Fruit fly (Drosophila melanogaster) whole organism, embryonic: Measurements from ENCODE around the gene Dok.

ENCODE experiments used
- Aef1 ChIP-seq: fragments of 200-800 bp; sonication (Bioruptor generic); IDR thresholded peaks from 3 replicates; pipeline ENCODE4 v1.3.6; 2022; ENCODE audit warnings: missing biosample characterization, missing genetic modification characterization
- Antp ChIP-seq: fragments of 200-800 bp; sonication (Bioruptor generic); optimal IDR thresholded peaks from 3 replicates; lab custom pipeline; 2016; ENCODE audit warnings: missing biosample characterization, missing genetic modification characterization
- Atf-2 ChIP-seq: fragments of 200-800 bp; sonication (Bioruptor generic); optimal IDR thresholded peaks from 2 replicates; lab custom pipeline; 2016; ENCODE audit warnings: missing biosample characterization, missing genetic modification characterization
- Bgb ChIP-seq: fragments of 200-800 bp; sonication (Bioruptor generic); IDR thresholded peaks from 2 replicates; pipeline ENCODE4 v1.3.6; 2022; ENCODE audit warnings: missing biosample characterization, missing genetic modification characterization; ENCODE audit not compliant: partially characterized antibody
- Bteb2 ChIP-seq: fragments of 200-800 bp; sonication (Bioruptor generic); optimal IDR thresholded peaks from 2 replicates; lab custom pipeline; 2016; ENCODE audit warnings: missing biosample characterization, missing genetic modification characterization
- C15 ChIP-seq: fragments of 200-800 bp; sonication (Bioruptor generic); IDR thresholded peaks from 3 replicates; pipeline ENCODE4 v1.3.6; 2022; ENCODE audit warnings: missing biosample characterization, missing genetic modification characterization
- CG10366 ChIP-seq: fragments of 200-800 bp; sonication (Bioruptor generic); IDR thresholded peaks from 2 replicates; pipeline ENCODE4 v1.3.6; 2022; ENCODE audit warnings: missing biosample characterization, missing genetic modification characterization
- CG11398 ChIP-seq: fragments of 200-800 bp; sonication (Bioruptor generic); optimal IDR thresholded peaks from 2 replicates; lab custom pipeline; 2016; ENCODE audit warnings: missing biosample characterization, missing genetic modification characterization
- CG11504 ChIP-seq: fragments of 200-800 bp; sonication (Bioruptor generic); optimal IDR thresholded peaks from 3 replicates; lab custom pipeline; 2019; ENCODE audit warnings: missing biosample characterization, mild to moderate bottlenecking, missing genetic modification characterization, moderate library complexity
- CG12744 ChIP-seq: fragments of 200-800 bp; sonication (Bioruptor generic); optimal IDR thresholded peaks from 2 replicates; lab custom pipeline; 2016; ENCODE audit warnings: missing biosample characterization, missing genetic modification characterization
- CG13296 ChIP-seq: fragments of 200-800 bp; sonication (Bioruptor generic); optimal IDR thresholded peaks from 3 replicates; lab custom pipeline; 2018; ENCODE audit warnings: missing biosample characterization, mild to moderate bottlenecking, missing genetic modification characterization
- CG14050 ChIP-seq: fragments of 200-800 bp; sonication (Bioruptor generic); IDR thresholded peaks from 3 replicates; pipeline ENCODE4 v1.3.6; 2022; ENCODE audit warnings: missing biosample characterization, missing genetic modification characterization
- CG14965 ChIP-seq: fragments of 200-800 bp; sonication (Bioruptor generic); optimal IDR thresholded peaks from 2 replicates; lab custom pipeline; 2016; ENCODE audit warnings: missing biosample characterization, missing genetic modification characterization, borderline replicate concordance
- CG15514 ChIP-seq: fragments of 200-800 bp; sonication (Bioruptor generic); optimal IDR thresholded peaks from 3 replicates; lab custom pipeline; 2017; ENCODE audit warnings: missing biosample characterization, missing genetic modification characterization, mild to moderate bottlenecking, moderate library complexity, missing genetic modification reagents
- CG15601 ChIP-seq: fragments of 200-800 bp; sonication (Bioruptor generic); optimal IDR thresholded peaks from 3 replicates; lab custom pipeline; 2019; ENCODE audit warnings: missing biosample characterization, mild to moderate bottlenecking, missing genetic modification characterization, moderate library complexity
- CG16779 ChIP-seq: fragments of 200-800 bp; sonication (Bioruptor generic); IDR thresholded peaks from 2 replicates; pipeline ENCODE4 v1.3.6; 2022; ENCODE audit warnings: missing biosample characterization, missing genetic modification characterization
- CG16813 ChIP-seq: fragments of 200-800 bp; sonication (Bioruptor generic); IDR thresholded peaks from 3 replicates; pipeline ENCODE4 v1.3.6; 2022; ENCODE audit warnings: missing biosample characterization, missing genetic modification characterization; ENCODE audit not compliant: partially characterized antibody
- CG2129 ChIP-seq: fragments of 200-800 bp; sonication (Bioruptor generic); IDR thresholded peaks from 2 replicates; pipeline ENCODE4 v1.3.6; 2022; ENCODE audit warnings: missing biosample characterization, missing genetic modification characterization; ENCODE audit not compliant: partially characterized antibody
- CG34224 ChIP-seq: fragments of 200-800 bp; sonication (Bioruptor generic); IDR thresholded peaks from 3 replicates; pipeline ENCODE4 v1.3.6; 2022; ENCODE audit warnings: missing biosample characterization, missing genetic modification characterization; ENCODE audit not compliant: partially characterized antibody
- CG4404 ChIP-seq: fragments of 200-800 bp; sonication (Bioruptor generic); IDR thresholded peaks from 2 replicates; pipeline ENCODE4 v1.3.6; 2022; ENCODE audit warnings: missing biosample characterization, missing genetic modification characterization
- CG4854 ChIP-seq: fragments of 200-800 bp; sonication (Bioruptor generic); optimal IDR thresholded peaks from 2 replicates; lab custom pipeline; 2016; ENCODE audit warnings: missing biosample characterization, missing genetic modification characterization, inconsistent platforms
- CG6765 ChIP-seq: fragments of 200-800 bp; sonication (Bioruptor generic); optimal IDR thresholded peaks from 3 replicates; lab custom pipeline; 2017; ENCODE audit warnings: missing biosample characterization, mild to moderate bottlenecking, missing genetic modification characterization
- CG8765 ChIP-seq: fragments of 200-800 bp; sonication (Bioruptor generic); IDR thresholded peaks from 2 replicates; pipeline ENCODE4 v1.3.6; 2022; ENCODE audit warnings: missing biosample characterization, missing genetic modification characterization
- H15 ChIP-seq: fragments of 200-800 bp; sonication (Bioruptor generic); IDR thresholded peaks from 3 replicates; pipeline ENCODE4 v1.3.6; 2022; ENCODE audit warnings: missing biosample characterization, missing genetic modification characterization
- HLH54F ChIP-seq: fragments of 200-800 bp; sonication (Bioruptor generic); optimal IDR thresholded peaks from 3 replicates; lab custom pipeline; 2016; ENCODE audit warnings: missing biosample characterization, missing genetic modification characterization
- Hsf ChIP-seq: fragments of 200-800 bp; sonication (Bioruptor generic); optimal IDR thresholded peaks from 3 replicates; lab custom pipeline; 2016; ENCODE audit warnings: missing biosample characterization, missing genetic modification characterization
- Lim3 ChIP-seq: fragments of 200-800 bp; sonication (Bioruptor generic); IDR thresholded peaks from 2 replicates; pipeline ENCODE4 v1.3.6; 2022; ENCODE audit warnings: missing biosample characterization, missing genetic modification characterization
- Med ChIP-seq: fragments of 200-800 bp; sonication (Bioruptor generic); peaks from one replicate; lab custom pipeline; 2016; ENCODE audit warnings: missing biosample characterization, missing genetic modification characterization, mild to moderate bottlenecking, inconsistent platforms, moderate library complexity
- Mrtf ChIP-seq: fragments of 200-800 bp; sonication (Bioruptor generic); IDR thresholded peaks from 3 replicates; pipeline ENCODE4 v1.3.6; 2022; ENCODE audit warnings: missing biosample characterization, missing genetic modification characterization
- Side ChIP-seq: fragments of 200-800 bp; sonication (Bioruptor generic); optimal IDR thresholded peaks from 2 replicates; lab custom pipeline; 2016; ENCODE audit warnings: missing biosample characterization, missing genetic modification characterization
- Stat92E ChIP-seq, 3 experiments: fragments of >200 bp in 2 of 3; fragments of 200-800 bp in 1 of 3; sonication (Bioruptor generic) in 1 of 3; optimal IDR thresholded peaks; 2 replicates each; lab custom pipeline; 2017 to 2019; ENCODE audit warnings: missing biosample characterization in 3 of 3, missing genetic modification characterization in 3 of 3, mild to moderate bottlenecking in 1 of 3, moderate library complexity in 1 of 3
- bbx ChIP-seq: fragments of 200-800 bp; sonication (Bioruptor generic); IDR thresholded peaks from 2 replicates; pipeline ENCODE4 v1.3.6; 2022; ENCODE audit warnings: missing biosample characterization, missing genetic modification characterization; ENCODE audit not compliant: partially characterized antibody
- da ChIP-seq: fragments of 200-800 bp; sonication (Bioruptor generic); optimal IDR thresholded peaks from 2 replicates; lab custom pipeline; 2016; ENCODE audit warnings: missing biosample characterization, missing genetic modification characterization
- en ChIP-seq: fragments of 200-800 bp; sonication (Bioruptor generic); optimal IDR thresholded peaks from 2 replicates; lab custom pipeline; 2016; ENCODE audit warnings: missing biosample characterization, missing genetic modification characterization
- fru ChIP-seq: fragments of >200 bp; optimal IDR thresholded peaks from 2 replicates; lab custom pipeline; 2017
- ken ChIP-seq: fragments of 200-800 bp; sonication (Bioruptor generic); IDR thresholded peaks from 3 replicates; pipeline ENCODE4 v1.3.6; 2022; ENCODE audit warnings: missing biosample characterization, missing genetic modification characterization
- kni ChIP-seq: fragments of 200-800 bp; sonication (Bioruptor generic); optimal IDR thresholded peaks from 3 replicates; lab custom pipeline; 2017; ENCODE audit warnings: mild to moderate bottlenecking, missing biosample characterization, missing genetic modification reagents, missing genetic modification characterization
- lola ChIP-seq, 3 experiments: fragments of >200 bp in 2 of 3; fragments of 200-800 bp in 1 of 3; sonication (Bioruptor generic) in 1 of 3; optimal IDR thresholded peaks; 2 replicates each; lab custom pipeline; 2017 to 2019; ENCODE audit warnings: missing biosample characterization in 3 of 3, missing genetic modification characterization in 3 of 3, mild to moderate bottlenecking in 1 of 3, moderate library complexity in 1 of 3
- prd ChIP-seq, 3 experiments: fragments of >200 bp in 2 of 3; fragments of 200-800 bp in 1 of 3; sonication (Bioruptor generic) in 1 of 3; optimal IDR thresholded peaks in 2 of 3; IDR thresholded peaks in 1 of 3; 2 replicates in 2 of 3; 3 replicates in 1 of 3; pipeline versions ENCODE4 v1.3.6 to Lab custom; 2017 to 2022; ENCODE audit warnings: missing biosample characterization in 1 of 3, missing genetic modification characterization in 1 of 3
- pzg ChIP-seq: fragments of 200-800 bp; sonication (Bioruptor generic); optimal IDR thresholded peaks from 3 replicates; lab custom pipeline; 2018; ENCODE audit warnings: missing biosample characterization, mild to moderate bottlenecking, missing genetic modification characterization, moderate library complexity
- sisA ChIP-seq: fragments of 200-800 bp; sonication (Bioruptor generic); IDR thresholded peaks from 2 replicates; pipeline ENCODE4 v1.3.6; 2022; ENCODE audit warnings: missing biosample characterization, missing genetic modification characterization
- slbo ChIP-seq: fragments of 200-800 bp; sonication (Bioruptor generic); IDR thresholded peaks from 2 replicates; pipeline ENCODE4 v1.3.6; 2022; ENCODE audit warnings: missing biosample characterization, missing genetic modification characterization
- sna ChIP-seq: fragments of 200-800 bp; sonication (Bioruptor generic); IDR thresholded peaks from 2 replicates; pipeline ENCODE4 v1.3.6; 2022; ENCODE audit warnings: missing biosample characterization, missing genetic modification characterization; ENCODE audit not compliant: partially characterized antibody
- stc ChIP-seq: fragments of 200-800 bp; sonication (Bioruptor generic); IDR thresholded peaks from 2 replicates; pipeline ENCODE4 v1.3.6; 2022; ENCODE audit warnings: missing biosample characterization, missing genetic modification characterization
- tgo ChIP-seq: fragments of 200-800 bp; sonication (Bioruptor generic); IDR thresholded peaks from 3 replicates; pipeline ENCODE4 v1.3.6; 2022; ENCODE audit warnings: missing biosample characterization, missing genetic modification characterization
- tll ChIP-seq, 2 experiments: fragments of 200-800 bp in 1 of 2; fragments of >200 bp in 1 of 2; sonication (Bioruptor generic) in 1 of 2; optimal IDR thresholded peaks; 2 replicates each; lab custom pipeline; 2017 to 2019; ENCODE audit warnings: missing biosample characterization in 2 of 2, missing genetic modification characterization in 2 of 2, mild to moderate bottlenecking in 1 of 2, moderate library complexity in 1 of 2
- vnd ChIP-seq: fragments of 200-800 bp; sonication (Bioruptor generic); IDR thresholded peaks from 3 replicates; pipeline ENCODE4 v1.3.6; 2022; ENCODE audit warnings: missing biosample characterization, missing genetic modification characterization; ENCODE audit not compliant: partially characterized antibody
- wek ChIP-seq: fragments of 200-800 bp; sonication (Bioruptor generic); optimal IDR thresholded peaks from 3 replicates; lab custom pipeline; 2018; ENCODE audit warnings: missing biosample characterization, mild to moderate bottlenecking, missing genetic modification characterization, moderate library complexity

Dok gene

DNA sequence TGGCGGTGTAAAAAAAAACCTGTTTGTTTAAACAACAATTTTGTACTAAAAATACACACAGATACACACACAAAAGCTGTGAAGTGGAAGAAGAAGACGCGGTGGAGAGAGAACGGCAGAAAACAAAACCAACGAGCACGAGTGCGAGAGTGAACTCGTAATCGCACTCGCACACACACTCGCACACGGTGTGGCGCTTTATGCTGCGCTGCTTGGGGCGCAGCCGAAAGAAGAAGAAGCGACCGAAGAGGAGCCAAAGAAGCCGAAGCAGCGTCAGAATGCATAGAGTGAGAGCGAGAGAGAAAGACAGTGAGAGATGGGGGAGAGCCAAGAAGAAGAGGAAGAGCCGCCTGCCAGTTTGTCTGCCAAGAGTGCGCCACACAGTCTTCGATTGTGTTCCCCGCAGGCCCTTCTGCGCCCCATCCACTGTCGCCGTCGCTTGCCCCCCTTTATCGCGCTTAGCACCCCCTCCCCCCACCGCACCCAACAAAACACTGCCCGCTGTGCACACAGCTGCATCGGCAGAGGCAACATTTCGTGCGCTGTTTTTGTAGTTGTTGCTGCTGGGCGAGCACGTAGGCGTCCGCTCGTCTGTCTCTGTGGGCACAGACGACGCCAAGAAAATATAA lies 23.2 kb upstream of the Dok start (continued):
- peak; percentile 14; the same call in 1 of the 2 replicates for TF ChIP-seq bbx
- TF ChIP-seq CG6765 (GFP tag; lab: Kevin White, UChicago), result no peak
- 0 out of 2 replicates have a peak, but pooled peaks have one; percentile 24 for TF ChIP-seq sna (GFP tag; lab: Robert Waterston, UW)
- TF ChIP-seq CG10366, result 0 out of 2 replicates have a peak, but pooled peaks have one; percentile 6
- TF ChIP-seq Lim3 (GFP tag; lab: Robert Waterston, UW), result no peak
- no peak for TF ChIP-seq tll (GFP tag; optimal IDR thresholded peaks at IDR 0.05; lab: Kevin White, UChicago)
- TF ChIP-seq CG11398, result no peak
- TF ChIP-seq Stat92E (GFP tag; optimal IDR thresholded peaks at IDR 0.05; lab: Kevin White, UChicago), result no peak
- TF ChIP-seq CG4854 (GFP tag; lab: Kevin White, UChicago), result no peak
- TF ChIP-seq CG16779 (GFP tag; lab: Robert Waterston, UW), result no peak
- TF ChIP-seq sisA (GFP tag; lab: Robert Waterston, UW), result no peak
- no peak for TF ChIP-seq lola (GFP tag; optimal IDR thresholded peaks at IDR 0.05; lab: Kevin White, UChicago)
- no peak for TF ChIP-seq fru (lab: Kevin White, UChicago)
- no peak for TF ChIP-seq CG2129 (GFP tag; lab: Robert Waterston, UW)
- TF ChIP-seq Aef1, result peak; percentile 32; the same call in 2 of the 3 replicates
- no peak for TF ChIP-seq wek (GFP tag; lab: Kevin White, UChicago)
- TF ChIP-seq CG13296, result no peak
- peak; percentile 94 for TF ChIP-seq Med (GFP tag; lab: Kevin White, UChicago)
- no peak for TF ChIP-seq C15
- no peak for TF ChIP-seq Antp (GFP tag; lab: Kevin White, UChicago)
- TF ChIP-seq Side (GFP tag; lab: Kevin White, UChicago), result no peak
- no peak for TF ChIP-seq Hsf
- peak; percentile 41; the same call in 1 of the 3 replicates for TF ChIP-seq H15
- peak; percentile 40; the same call in 1 of the 2 replicates for TF ChIP-seq Bgb (GFP tag; lab: Robert Waterston, UW)
- TF ChIP-seq stc (GFP tag; lab: Robert Waterston, UW), result no peak
- no peak for TF ChIP-seq CG15601
- no peak for TF ChIP-seq Bteb2
- TF ChIP-seq CG34224, result peak; percentile 46; the same call in 2 of the 3 replicates
- no peak for TF ChIP-seq HLH54F
- TF ChIP-seq prd (optimal IDR thresholded peaks at IDR 0.05; lab: Kevin White, UChicago), result no peak
- no peak for TF ChIP-seq prd (GFP tag; IDR thresholded peaks at IDR 0.05; lab: Robert Waterston, UW)
- no peak for TF ChIP-seq CG4404 (GFP tag; lab: Robert Waterston, UW)
- TF ChIP-seq pzg (GFP tag; lab: Kevin White, UChicago), result no peak
- no peak for TF ChIP-seq CG14050 (GFP tag; lab: Robert Waterston, UW)
- TF ChIP-seq ken, result no peak
- TF ChIP-seq CG15514 (GFP tag; lab: Kevin White, UChicago), result no peak
- TF ChIP-seq CG14965 (GFP tag; lab: Kevin White, UChicago), result no peak
- no peak; the same call in 2 of the 3 replicates for TF ChIP-seq tgo (GFP tag; lab: Robert Waterston, UW)
- TF ChIP-seq vnd (GFP tag; lab: Robert Waterston, UW), result no peak
- TF ChIP-seq CG12744 (GFP tag; lab: Kevin White, UChicago), result no peak
- no peak for TF ChIP-seq CG16813 (GFP tag; lab: Robert Waterston, UW)
- peak; percentile 76 for TF ChIP-seq kni (GFP tag; lab: Kevin White, UChicago)
- TF ChIP-seq Mrtf (GFP tag; lab: Robert Waterston, UW), result no peak
- TF ChIP-seq Atf-2, result no peak
- no peak for TF ChIP-seq da (GFP tag; lab: Kevin White, UChicago)
- peak; percentile 45; the same call in 1 of the 2 replicates for TF ChIP-seq CG8765 (GFP tag; lab: Robert Waterston, UW)
- no peak for TF ChIP-seq en
- no peak for TF ChIP-seq CG11504 (tag; lab: Kevin White, UChicago)
- TF ChIP-seq slbo (GFP tag; lab: Robert Waterston, UW), result 0 out of 2 replicates have a peak, but pooled peaks have one; percentile 2
